Worm (Caenorhabditis elegans) whole organism, midembryonic: ENCODE measurements around the gene C08F8.9.

Source experiments
- T22C8.4 ChIP-seq: fragments of 200-800 bp; sonication (Bioruptor generic); IDR thresholded peaks from 2 replicates; pipeline ENCODE4 v1.3.6; 2022; ENCODE audit warnings: missing genetic modification characterization, missing compliant biosample characterization
- cog-1 ChIP-seq: sonication (generic microtip); optimal IDR thresholded peaks from 2 replicates; lab custom pipeline; 2016; ENCODE audit warnings: missing genetic modification characterization, missing compliant biosample characterization
- flt-1 ChIP-seq: fragments of 200-800 bp; sonication (Bioruptor generic); IDR thresholded peaks from 2 replicates; pipeline ENCODE4 v1.3.6; 2022; ENCODE audit warnings: missing genetic modification characterization, missing compliant biosample characterization
- klf-2 ChIP-seq: fragments of 200-800 bp; sonication (Bioruptor generic); conservative IDR thresholded peaks from 2 replicates; pipeline ENCODE4 v1.3.6; 2022; ENCODE audit warnings: missing genetic modification reagents, missing genetic modification characterization, missing compliant biosample characterization
- med-1 ChIP-seq: sonication (generic microtip); optimal IDR thresholded peaks from 2 replicates; lab custom pipeline; 2017; ENCODE audit warnings: missing genetic modification characterization, mild to moderate bottlenecking, missing compliant biosample characterization, antibody characterized with exemption, missing genetic modification reagents; ENCODE audit not compliant: insufficient read depth
- tab-1 ChIP-seq: fragments of 200-800 bp; sonication (Bioruptor generic); IDR thresholded peaks from 2 replicates; pipeline ENCODE4 v1.3.6; 2022; ENCODE audit warnings: missing genetic modification characterization, missing compliant biosample characterization
- ztf-23 ChIP-seq: fragments of 200-800 bp; sonication (Bioruptor generic); IDR thresholded peaks from 2 replicates; pipeline ENCODE4 v1.3.6; 2022; ENCODE audit warnings: missing genetic modification reagents, missing genetic modification characterization, missing compliant biosample characterization

- TF ChIP-seq cog-1 (tag; lab: Kevin White, UChicago) (no peak), tab-1 (GFP tag; lab: Robert Waterston, UW) (no peak), ztf-23 (GFP tag; lab: Robert Waterston, UW) (no peak), med-1 (GFP tag; lab: Kevin White, UChicago) (no peak), T22C8.4 (GFP tag; lab: Robert Waterston, UW) (no peak), flt-1 (GFP tag; lab: Robert Waterston, UW) (no peak), klf-2 (no peak)
Measured at ce11 chrIV:11210781-11211256, 32.4 kb upstream of the C08F8.9 start, which contains the start of gene adk-1.
